Fruit fly (Drosophila melanogaster) whole organism, prepupa: ENCODE results near the gene Nepl7.
A peak's percentile ranks its signal among the peaks of the same experiment; 100 is the strongest.

Source experiments
- Blimp-1 ChIP-seq: fragments of 200-800 bp; sonication (Bioruptor generic); optimal IDR thresholded peaks from 3 replicates; lab custom pipeline; 2017; ENCODE audit warnings: missing biosample characterization, missing genetic modification characterization, mild to moderate bottlenecking, moderate library complexity, missing genetic modification reagents
- CG10631 ChIP-seq: fragments of 200-800 bp; sonication (Bioruptor generic); optimal IDR thresholded peaks from 2 replicates; lab custom pipeline; 2016; ENCODE audit warnings: missing biosample characterization, missing genetic modification characterization
- CG10669 ChIP-seq: fragments of 200-800 bp; sonication (Bioruptor generic); optimal IDR thresholded peaks from 3 replicates; lab custom pipeline; 2018; ENCODE audit warnings: missing biosample characterization, mild to moderate bottlenecking, missing genetic modification characterization, moderate library complexity
- CG11902 ChIP-seq: fragments of 200-800 bp; sonication (Bioruptor generic); optimal IDR thresholded peaks from 3 replicates; lab custom pipeline; 2016; ENCODE audit warnings: missing biosample characterization, missing genetic modification characterization
- CG3032 ChIP-seq: fragments of 200-800 bp; optimal IDR thresholded peaks from 2 replicates; lab custom pipeline; 2019; ENCODE audit warnings: missing biosample characterization, mild to moderate bottlenecking, missing genetic modification characterization, moderate library complexity
- CG31627 ChIP-seq: fragments of 200-800 bp; sonication (Bioruptor generic); optimal IDR thresholded peaks from 3 replicates; lab custom pipeline; 2016; ENCODE audit warnings: missing biosample characterization, missing genetic modification characterization
- CG34406 ChIP-seq: fragments of 200-800 bp; sonication (Bioruptor generic); optimal IDR thresholded peaks from 3 replicates; lab custom pipeline; 2016; ENCODE audit warnings: missing biosample characterization, missing genetic modification characterization
- CG3919 ChIP-seq: fragments of 200-800 bp; sonication (Bioruptor generic); optimal IDR thresholded peaks from 3 replicates; lab custom pipeline; 2016; ENCODE audit warnings: missing biosample characterization, missing genetic modification characterization
- CG6163 ChIP-seq: fragments of 200-800 bp; sonication (Bioruptor generic); IDR thresholded peaks from 3 replicates; pipeline ENCODE4 v1.3.6; 2022; ENCODE audit warnings: missing biosample characterization, missing genetic modification characterization
- CG6792 ChIP-seq: fragments of 200-800 bp; sonication (Bioruptor generic); optimal IDR thresholded peaks from 3 replicates; lab custom pipeline; 2016; ENCODE audit warnings: missing biosample characterization, missing genetic modification characterization
- CG6808 ChIP-seq: fragments of 200-800 bp; sonication (Bioruptor generic); optimal IDR thresholded peaks from 3 replicates; lab custom pipeline; 2017; ENCODE audit warnings: missing biosample characterization, missing genetic modification characterization, mild to moderate bottlenecking, moderate library complexity, missing genetic modification reagents
- CG8119 ChIP-seq: fragments of 200-800 bp; sonication (Bioruptor generic); IDR thresholded peaks from 3 replicates; pipeline ENCODE4 v1.3.6; 2022; ENCODE audit warnings: missing biosample characterization, missing genetic modification characterization
- CG8319 ChIP-seq: fragments of 200-800 bp; sonication (Bioruptor generic); optimal IDR thresholded peaks from 3 replicates; lab custom pipeline; 2016; ENCODE audit warnings: missing biosample characterization, missing genetic modification characterization
- CG8632 ChIP-seq: fragments of 200-800 bp; sonication (Bioruptor generic); optimal IDR thresholded peaks from 3 replicates; lab custom pipeline; 2016; ENCODE audit warnings: missing biosample characterization, missing genetic modification characterization
- Eip78C ChIP-seq: fragments of 200-800 bp; sonication (Bioruptor generic); peaks from one replicate; lab custom pipeline; 2016; ENCODE audit warnings: missing biosample characterization, missing genetic modification characterization
- Eip93F ChIP-seq: fragments of 200-800 bp; sonication (Bioruptor generic); optimal IDR thresholded peaks from 2 replicates; lab custom pipeline; 2016; ENCODE audit warnings: missing biosample characterization, mild to moderate bottlenecking, missing genetic modification characterization
- Ets21C ChIP-seq: fragments of 200-800 bp; sonication (Bioruptor generic); optimal IDR thresholded peaks from 3 replicates; lab custom pipeline; 2016; ENCODE audit warnings: missing biosample characterization, missing genetic modification characterization
- Ets96B ChIP-seq: fragments of 200-800 bp; optimal IDR thresholded peaks from 2 replicates; lab custom pipeline; 2019; ENCODE audit warnings: missing biosample characterization, mild to moderate bottlenecking, missing genetic modification characterization, moderate library complexity
- Gug ChIP-seq: fragments of 200-800 bp; sonication (Bioruptor generic); IDR thresholded peaks from 2 replicates; pipeline ENCODE4 v1.3.6; 2022; ENCODE audit warnings: missing biosample characterization, missing genetic modification characterization
- Hr38 ChIP-seq: sonication (Bioruptor generic); optimal IDR thresholded peaks from 2 replicates; lab custom pipeline; 2016; ENCODE audit warnings: missing biosample characterization, missing genetic modification characterization
- Hr39 ChIP-seq: fragments of 200-800 bp; sonication (Bioruptor generic); optimal IDR thresholded peaks from 2 replicates; lab custom pipeline; 2016; ENCODE audit warnings: missing biosample characterization, missing genetic modification characterization
- Smox ChIP-seq: fragments of 200-800 bp; sonication (Bioruptor generic); optimal IDR thresholded peaks from 3 replicates; lab custom pipeline; 2016; ENCODE audit warnings: missing biosample characterization, missing genetic modification characterization
- Sox14 ChIP-seq: fragments of 200-800 bp; sonication (Bioruptor generic); optimal IDR thresholded peaks from 3 replicates; lab custom pipeline; 2016; ENCODE audit warnings: missing biosample characterization, missing genetic modification characterization
- achi ChIP-seq: fragments of 200-800 bp; sonication (Bioruptor generic); optimal IDR thresholded peaks from 3 replicates; lab custom pipeline; 2016; ENCODE audit warnings: missing biosample characterization, missing genetic modification characterization
- cyc ChIP-seq: fragments of 200-800 bp; sonication (Bioruptor generic); optimal IDR thresholded peaks from 3 replicates; lab custom pipeline; 2016; ENCODE audit warnings: missing biosample characterization, missing genetic modification characterization
- dac ChIP-seq: fragments of 200-800 bp; sonication (Bioruptor generic); optimal IDR thresholded peaks from 2 replicates; lab custom pipeline; 2017; ENCODE audit warnings: missing biosample characterization, mild to moderate bottlenecking, missing genetic modification characterization
- dsx ChIP-seq: fragments of 200-800 bp; optimal IDR thresholded peaks from 3 replicates; lab custom pipeline; 2019; ENCODE audit warnings: missing biosample characterization, mild to moderate bottlenecking, missing genetic modification characterization, moderate library complexity; ENCODE audit not compliant: poor library complexity, severe bottlenecking
- eg ChIP-seq: fragments of 200-800 bp; sonication (Bioruptor generic); IDR thresholded peaks from 3 replicates; pipeline ENCODE4 v1.3.6; 2022; ENCODE audit warnings: missing biosample characterization, missing genetic modification characterization
- esn ChIP-seq: fragments of 200-800 bp; sonication (Bioruptor generic); optimal IDR thresholded peaks from 2 replicates; lab custom pipeline; 2016; ENCODE audit warnings: missing biosample characterization, mild to moderate bottlenecking, missing genetic modification characterization, moderate library complexity
- fd85E ChIP-seq: fragments of 200-800 bp; sonication (Bioruptor generic); optimal IDR thresholded peaks from 3 replicates; lab custom pipeline; 2016; ENCODE audit warnings: missing biosample characterization, missing genetic modification characterization
- fkh ChIP-seq: fragments of 200-800 bp; sonication (Bioruptor generic); optimal IDR thresholded peaks from 3 replicates; lab custom pipeline; 2017; ENCODE audit warnings: missing biosample characterization, mild to moderate bottlenecking, missing genetic modification characterization, moderate library complexity
- lz ChIP-seq: fragments of 200-800 bp; sonication (Bioruptor generic); optimal IDR thresholded peaks from 3 replicates; lab custom pipeline; 2016; ENCODE audit warnings: missing biosample characterization, missing genetic modification characterization
- pdm3 ChIP-seq: fragments of 200-800 bp; sonication (Bioruptor generic); optimal IDR thresholded peaks from 3 replicates; lab custom pipeline; 2016; ENCODE audit warnings: missing biosample characterization, missing genetic modification characterization
- salr ChIP-seq, 2 experiments: fragments of 200-800 bp; sonication (Bioruptor generic); optimal IDR thresholded peaks; 3 replicates each; lab custom pipeline; 2016 to 2018; ENCODE audit warnings: missing biosample characterization in 2 of 2, missing genetic modification characterization in 2 of 2, mild to moderate bottlenecking in 1 of 2
- spab ChIP-seq: fragments of 200-800 bp; sonication (Bioruptor generic); optimal IDR thresholded peaks from 2 replicates; lab custom pipeline; 2017; ENCODE audit warnings: missing biosample characterization, mild to moderate bottlenecking, missing genetic modification characterization, missing genetic modification reagents
- ss ChIP-seq, 2 experiments: fragments of 200-800 bp; sonication (Bioruptor generic); optimal IDR thresholded peaks; 2 replicates in 1 of 2; 3 replicates in 1 of 2; lab custom pipeline; 2017 to 2018; ENCODE audit warnings: mild to moderate bottlenecking in 2 of 2, missing biosample characterization in 2 of 2, missing genetic modification characterization in 2 of 2, moderate library complexity in 1 of 2
- svp ChIP-seq: fragments of 200-800 bp; sonication (Bioruptor generic); peaks from one replicate; lab custom pipeline; 2016; ENCODE audit warnings: missing biosample characterization, missing genetic modification characterization
- topi ChIP-seq: fragments of 200-800 bp; sonication (Bioruptor generic); optimal IDR thresholded peaks from 3 replicates; lab custom pipeline; 2016; ENCODE audit warnings: missing biosample characterization, missing genetic modification characterization
- vri ChIP-seq: fragments of 200-800 bp; sonication (Bioruptor generic); optimal IDR thresholded peaks from 3 replicates; lab custom pipeline; 2016; ENCODE audit warnings: missing biosample characterization, mild to moderate bottlenecking, missing genetic modification characterization

Nepl7 gene

DNA sequence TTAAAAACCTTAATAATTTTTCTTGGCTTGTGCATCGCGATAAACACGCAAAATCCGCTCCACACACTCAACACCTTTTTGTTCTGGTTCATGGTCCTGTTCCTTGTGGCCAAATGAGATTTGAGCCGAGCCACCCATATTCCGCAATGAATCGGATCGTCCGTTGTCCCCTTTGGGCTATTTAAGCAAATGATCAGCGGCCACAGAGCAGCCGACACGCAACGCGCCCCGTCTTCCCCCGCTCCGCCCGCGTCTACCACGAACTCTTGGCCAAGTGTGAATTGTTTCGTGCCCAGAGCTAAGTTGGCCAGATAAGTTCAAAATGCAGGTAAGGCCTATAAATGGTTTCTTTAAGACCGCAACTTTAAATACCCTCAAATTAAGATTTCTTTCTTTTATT lies 18.5 kb downstream of the Nepl7 start:
- peak in 1 of 2 experiments; percentile 91 for TF ChIP-seq ss (GFP tag; optimal IDR thresholded peaks at IDR 0.05; lab: Kevin White, UChicago)
- TF ChIP-seq Ets21C = no peak
- no peak for TF ChIP-seq Sox14 (GFP tag; lab: Kevin White, UChicago)
- TF ChIP-seq svp = no peak
- TF ChIP-seq achi (GFP tag; lab: Kevin White, UChicago) = no peak
- no peak for TF ChIP-seq CG10669 (GFP tag; lab: Kevin White, UChicago)

DNA sequence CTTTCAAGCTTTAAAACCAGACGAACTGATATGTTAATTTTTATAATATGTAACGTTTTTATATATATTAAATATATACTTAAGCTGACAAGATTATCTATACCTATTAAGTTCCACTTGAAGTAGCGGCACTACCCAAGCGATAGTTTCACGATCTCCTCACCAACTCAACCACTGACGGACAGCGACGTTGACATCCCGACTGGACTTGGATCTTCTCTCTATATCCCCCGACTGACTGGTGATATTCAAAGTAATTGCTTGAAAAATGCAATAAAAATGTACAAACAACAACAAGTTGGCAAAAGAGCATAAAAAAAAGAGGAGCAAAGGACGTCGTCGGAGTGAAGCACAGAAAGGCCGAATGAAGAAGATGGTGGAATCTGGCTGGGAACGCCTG lies 23.3 kb downstream of the Nepl7 start, which contains the start of gene Ref2:
TSS of gene Ref2 (minus strand) at position 101 of the 400 bp plus-strand sequence.
- no peak for TF ChIP-seq esn (GFP tag; lab: Kevin White, UChicago)
- no peak for TF ChIP-seq cyc (GFP tag; lab: Kevin White, UChicago)
- no peak for TF ChIP-seq dac (GFP tag; lab: Kevin White, UChicago)
- TF ChIP-seq CG10631 (GFP tag; lab: Kevin White, UChicago) = no peak
- no peak for TF ChIP-seq dsx
- peak; percentile 52 for TF ChIP-seq svp

DNA sequence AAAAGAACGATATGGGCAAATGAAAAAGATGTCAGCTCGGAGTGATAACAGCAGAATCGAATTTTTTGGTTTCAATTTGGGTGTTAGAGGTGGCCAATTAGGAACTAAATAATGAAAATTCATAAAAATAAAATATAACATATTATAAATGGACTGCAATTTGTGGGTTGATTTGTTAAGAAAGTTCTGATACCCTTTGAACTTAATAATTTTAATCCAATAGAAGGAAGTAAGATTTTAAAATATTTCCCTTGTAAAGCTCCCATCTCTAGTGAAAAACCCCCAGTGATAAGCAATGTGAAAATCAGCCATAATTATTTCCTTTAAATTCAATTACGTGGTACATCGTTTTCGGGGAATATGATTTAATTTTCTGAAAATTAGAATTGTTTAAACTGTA lies 25.2 kb downstream of the Nepl7 start:
- peak; percentile 14 for TF ChIP-seq esn (GFP tag; lab: Kevin White, UChicago)
- TF ChIP-seq CG6163 (GFP tag; lab: Robert Waterston, UW) = no peak
- TF ChIP-seq svp = peak; percentile 37

DNA sequence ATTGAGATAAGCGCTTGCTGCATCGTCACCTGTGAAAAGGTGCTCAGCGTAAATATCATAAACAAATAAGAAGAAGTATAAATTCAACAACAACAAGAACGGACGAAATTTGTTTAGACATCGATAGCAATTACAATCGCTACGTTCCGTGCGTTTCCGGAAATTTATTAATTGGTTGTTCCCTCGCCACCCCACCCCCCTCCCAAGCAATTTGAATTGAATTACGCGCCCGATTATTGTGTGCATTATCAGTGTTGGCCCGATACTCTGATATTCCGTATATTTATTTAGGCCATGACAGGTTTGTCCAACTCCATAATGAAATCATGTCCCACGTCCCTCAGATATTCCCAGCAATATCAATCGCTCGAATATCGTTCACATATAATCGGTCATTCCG lies 28.0 kb downstream of the Nepl7 start:
- TF ChIP-seq eg (GFP tag; lab: Robert Waterston, UW) = no peak
- no peak for TF ChIP-seq Sox14 (GFP tag; lab: Kevin White, UChicago)
- no peak for TF ChIP-seq Hr39 (GFP tag; lab: Kevin White, UChicago)
- peak; percentile 69 for TF ChIP-seq vri (GFP tag; lab: Kevin White, UChicago)
- TF ChIP-seq CG8119 (GFP tag; lab: Robert Waterston, UW) = no peak
- TF ChIP-seq CG3032 (tag; lab: Kevin White, UChicago) = no peak
- TF ChIP-seq fkh (GFP tag; lab: Kevin White, UChicago) = peak; percentile 71
- no peak for TF ChIP-seq CG6163 (GFP tag; lab: Robert Waterston, UW)
- TF ChIP-seq CG8319 (GFP tag; lab: Kevin White, UChicago) = no peak
- peak; percentile 26 for TF ChIP-seq Eip93F (GFP tag; lab: Kevin White, UChicago)
- TF ChIP-seq CG10669 (GFP tag; lab: Kevin White, UChicago) = no peak
- TF ChIP-seq salr (GFP tag; optimal IDR thresholded peaks at IDR 0.05; lab: Kevin White, UChicago) = no peak
- no peak for TF ChIP-seq CG11902
- no peak for TF ChIP-seq CG6808
- TF ChIP-seq CG3919 (GFP tag; lab: Kevin White, UChicago) = no peak
- no peak for TF ChIP-seq spab
- TF ChIP-seq svp = no peak
- TF ChIP-seq Gug (GFP tag; lab: Robert Waterston, UW) = no peak
- TF ChIP-seq CG6792 = no peak
- no peak for TF ChIP-seq CG31627
- no peak for TF ChIP-seq pdm3 (GFP tag; lab: Kevin White, UChicago)
- TF ChIP-seq ss (GFP tag; optimal IDR thresholded peaks at IDR 0.05; lab: Kevin White, UChicago) = no peak

DNA sequence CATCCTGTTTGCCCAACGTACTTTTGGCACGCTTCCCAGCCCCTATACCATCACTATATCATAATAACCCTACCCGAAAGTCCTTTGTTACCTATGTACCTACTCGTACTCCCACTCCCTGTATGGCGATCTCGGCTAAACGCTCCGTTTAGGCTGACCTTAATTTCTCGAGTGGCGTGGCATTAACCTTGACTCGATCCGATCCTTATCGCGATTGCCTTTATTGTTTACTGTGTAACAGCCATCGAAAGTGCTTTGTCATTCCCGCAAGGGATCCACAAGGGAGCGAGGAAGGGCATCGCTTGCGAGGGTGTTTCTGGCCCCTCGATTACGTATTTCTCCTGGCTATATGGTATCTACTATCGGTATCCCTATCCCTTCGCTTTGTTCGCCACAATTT lies 36.4 kb downstream of the Nepl7 start:
- TF ChIP-seq Sox14 (GFP tag; lab: Kevin White, UChicago) (no peak), CG11902 (no peak), Ets96B (tag; lab: Kevin White, UChicago) (no peak), Eip78C (GFP tag; lab: Kevin White, UChicago) (no peak), CG8632 (no peak), Blimp-1 (GFP tag; lab: Kevin White, UChicago) (no peak), fd85E (no peak), lz (GFP tag; lab: Kevin White, UChicago) (no peak), CG3919 (GFP tag; lab: Kevin White, UChicago) (no peak), Hr39 (GFP tag; lab: Kevin White, UChicago) (no peak), Hr38 (GFP tag; lab: Kevin White, UChicago) (no peak), CG34406 (GFP tag; lab: Kevin White, UChicago) (no peak), Smox (GFP tag; lab: Kevin White, UChicago) (no peak), CG3032 (tag; lab: Kevin White, UChicago) (no peak), CG6792 (no peak), topi (no peak)
